Worm (Caenorhabditis elegans) whole organism, L4 larva: ENCODE results near the gene Y69A2AR.25.

Experiments
- ZK546.5 ChIP-seq, 2 experiments: sonication (generic microtip); optimal IDR thresholded peaks; 2 replicates each; lab custom pipeline; 2017; ENCODE audit warnings: missing biosample characterization in 2 of 2, missing genetic modification characterization in 2 of 2
- aly-2 ChIP-seq: sonication (generic microtip); optimal IDR thresholded peaks from 2 replicates; lab custom pipeline; 2018; ENCODE audit warnings: missing biosample characterization, missing genetic modification characterization
- ces-1 ChIP-seq: fragments of 150-350 bp; sonication (generic microtip); optimal IDR thresholded peaks from 4 replicates; lab custom pipeline; 2014; ENCODE audit warnings: missing biosample characterization, missing genetic modification reagents, missing genetic modification characterization
- dmd-6 ChIP-seq: fragments of 200-800 bp; sonication (Bioruptor generic); IDR thresholded peaks from 2 replicates; pipeline ENCODE4 v1.3.6; 2022; ENCODE audit warnings: missing genetic modification reagents, missing genetic modification characterization, missing compliant biosample characterization
- egl-27 ChIP-seq: sonication (generic microtip); optimal IDR thresholded peaks from 3 replicates; lab custom pipeline; 2017; ENCODE audit warnings: missing biosample characterization, missing genetic modification reagents, missing genetic modification characterization
- fos-1 ChIP-seq: fragments of 150-350 bp; optimal IDR thresholded peaks from 2 replicates; lab custom pipeline; 2014; ENCODE audit warnings: missing biosample characterization, missing genetic modification characterization
- lin-29 ChIP-seq: fragments of 200-800 bp; sonication (Bioruptor generic); IDR thresholded peaks from 2 replicates; pipeline ENCODE4 v1.3.6; 2022; ENCODE audit warnings: missing genetic modification reagents, missing genetic modification characterization, missing compliant biosample characterization
- lin-39 ChIP-seq: fragments of 150-350 bp; optimal IDR thresholded peaks from 2 replicates; lab custom pipeline; 2014; ENCODE audit warnings: missing biosample characterization, missing genetic modification reagents, missing genetic modification characterization
- lsy-2 ChIP-seq, 2 experiments: fragments of 150-350 bp in 1 of 2; sonication (generic microtip) in 1 of 2; optimal IDR thresholded peaks; 2 replicates each; lab custom pipeline; 2014 to 2017; ENCODE audit warnings: missing biosample characterization in 2 of 2, missing genetic modification characterization in 2 of 2
- mdl-1 ChIP-seq, 2 experiments: fragments of 150-350 bp in 1 of 2; sonication (generic microtip) in 1 of 2; optimal IDR thresholded peaks; 2 replicates each; lab custom pipeline; 2014 to 2017; ENCODE audit warnings: missing biosample characterization in 2 of 2, missing genetic modification characterization in 2 of 2
- nhr-237 ChIP-seq: sonication (generic microtip); optimal IDR thresholded peaks from 2 replicates; lab custom pipeline; 2017; ENCODE audit warnings: missing biosample characterization, missing genetic modification characterization
- nhr-28 ChIP-seq: fragments of 150-350 bp; optimal IDR thresholded peaks from 2 replicates; lab custom pipeline; 2014; ENCODE audit warnings: missing biosample characterization, missing genetic modification characterization
- pha-4 ChIP-seq, 2 experiments: fragments of 150-350 bp in 1 of 2; fragments of 200-800 bp in 1 of 2; sonication (Bioruptor generic) in 1 of 2; IDR thresholded peaks in 1 of 2; optimal IDR thresholded peaks in 1 of 2; 2 replicates each; pipeline versions ENCODE4 v1.3.6 to Lab custom; 2014 to 2022; ENCODE audit warnings: missing genetic modification characterization in 2 of 2, missing genetic modification reagents in 2 of 2, missing biosample characterization in 1 of 2, missing compliant biosample characterization in 1 of 2
- snpc-4 ChIP-seq: fragments of 150-350 bp; optimal IDR thresholded peaks from 2 replicates; lab custom pipeline; 2014; ENCODE audit warnings: missing biosample characterization, missing genetic modification characterization

DNA sequence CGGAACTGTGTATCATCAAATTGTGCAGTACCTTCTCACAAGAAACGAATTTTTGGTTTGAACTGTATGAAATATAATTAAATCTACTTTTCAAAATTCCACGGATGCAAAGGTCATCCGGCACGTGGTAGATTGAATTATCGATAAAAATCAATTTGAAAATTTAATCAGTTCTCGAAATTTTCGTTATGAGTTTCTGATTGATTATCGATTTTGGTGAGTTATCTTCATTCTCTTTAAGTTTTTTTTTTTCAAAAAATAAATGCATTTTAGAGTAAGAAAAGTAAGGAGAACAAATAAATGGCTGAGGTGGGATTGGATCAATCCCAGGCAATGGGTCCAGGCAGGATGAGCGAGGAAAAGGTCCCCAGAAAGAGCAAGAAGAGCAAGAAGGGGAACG, 29.2 kb upstream of the Y69A2AR.25 start, which contains the start of gene Y69A2AR.47:
- no peak for TF ChIP-seq nhr-28 (tag; lab: Kevin White, UChicago)
- no peak for TF ChIP-seq dmd-6 (GFP tag; lab: Robert Waterston, UW)
- TF ChIP-seq mdl-1 (tag; optimal IDR thresholded peaks at IDR 0.05; lab: Kevin White, UChicago), result no peak
- no peak for TF ChIP-seq aly-2
- TF ChIP-seq nhr-237 (tag; lab: Kevin White, UChicago), result no peak
- no peak for TF ChIP-seq lsy-2 (tag; optimal IDR thresholded peaks at IDR 0.05; lab: Kevin White, UChicago)
- TF ChIP-seq snpc-4 (tag; lab: Kevin White, UChicago), result no peak
- no peak for TF ChIP-seq egl-27 (tag; lab: Kevin White, UChicago)
- no peak for TF ChIP-seq fos-1 (tag; lab: Kevin White, UChicago)
- TF ChIP-seq pha-4 (GFP tag; IDR thresholded peaks at IDR 0.05; lab: Robert Waterston, UW), result no peak
- no peak for TF ChIP-seq pha-4 (tag; optimal IDR thresholded peaks at IDR 0.05; lab: Kevin White, UChicago)
- no peak for TF ChIP-seq ZK546.5 (tag; optimal IDR thresholded peaks at IDR 0.05; lab: Kevin White, UChicago)
- no peak for TF ChIP-seq lin-39 (tag; lab: Kevin White, UChicago)
- no peak for TF ChIP-seq ces-1
- TF ChIP-seq lin-29, result no peak
